Fruit fly (Drosophila melanogaster): ENCODE data around the gene side-II.
A peak's percentile ranks its signal among the peaks of the same experiment; 100 is the strongest.

The side-II gene

dm6 chr2L:14997370-14997769 is 25.3 kb upstream of the side-II start, which contains the start of gene mol (continued):
- TF ChIP-seq Jarid2 (GFP tag; optimal IDR thresholded peaks at IDR 0.05) (peak; percentile 81), CG13287 (GFP tag; IDR thresholded peaks at IDR 0.05; ENCODE audit: partially characterized antibody) (peak; percentile 23; the same call in 1 of the 2 replicates), Adf1 (GFP tag; IDR thresholded peaks at IDR 0.05) (no peak), vnd (GFP tag; IDR thresholded peaks at IDR 0.05; ENCODE audit: partially characterized antibody) (no peak), Bgb (GFP tag; IDR thresholded peaks at IDR 0.05; ENCODE audit: partially characterized antibody) (0 out of 2 replicates have a peak, but pooled peaks have one; percentile 17), Deaf1 (tag; optimal IDR thresholded peaks at IDR 0.05) (peak; percentile 11), CG14014 (GFP tag; IDR thresholded peaks at IDR 0.05) (0 out of 2 replicates have a peak, but pooled peaks have one; percentile 8)

dm6 chr2L:14995594-14996463 is 23.7 kb upstream of the side-II start:
- TF ChIP-seq kah (GFP tag; optimal IDR thresholded peaks at IDR 0.05) = peak; percentile 91
- TF ChIP-seq ATbp (GFP tag; optimal IDR thresholded peaks at IDR 0.05) = peak; percentile 95
- peak; percentile 45 for TF ChIP-seq Side (GFP tag; optimal IDR thresholded peaks at IDR 0.05)
- TF ChIP-seq Hmx (GFP tag; optimal IDR thresholded peaks at IDR 0.05) = no peak
- TF ChIP-seq ranshi (GFP tag; IDR thresholded peaks at IDR 0.05) = peak; percentile 93
- TF ChIP-seq pzg (GFP tag; optimal IDR thresholded peaks at IDR 0.05) = no peak
- TF ChIP-seq CG17328 (GFP tag; IDR thresholded peaks at IDR 0.05) = peak; percentile 95
- TF ChIP-seq dan (GFP tag; IDR thresholded peaks at IDR 0.05) = no peak
- TF ChIP-seq fd102C (GFP tag; optimal IDR thresholded peaks at IDR 0.05) = no peak
- TF ChIP-seq CG11504 (tag; optimal IDR thresholded peaks at IDR 0.05) = peak; percentile 95
- TF ChIP-seq BEAF-32 (GFP tag; optimal IDR thresholded peaks at IDR 0.05) = no peak
- TF ChIP-seq psq (GFP tag; optimal IDR thresholded peaks at IDR 0.05) = peak; percentile 80
- peak; percentile 38 for TF ChIP-seq Atf-2 (GFP tag; optimal IDR thresholded peaks at IDR 0.05)
- TF ChIP-seq mam (GFP tag; optimal IDR thresholded peaks at IDR 0.05) = no peak
- TF ChIP-seq CG32767 (GFP tag; IDR thresholded peaks at IDR 0.05) = peak; percentile 92
- peak; percentile 3 for TF ChIP-seq pum (GFP tag; optimal IDR thresholded peaks at IDR 0.05)
- peak; percentile 90 for TF ChIP-seq run (tag; optimal IDR thresholded peaks at IDR 0.05)
- peak; percentile 91 for TF ChIP-seq CG43689 (GFP tag; IDR thresholded peaks at IDR 0.05)
- TF ChIP-seq CG14441 (GFP tag; IDR thresholded peaks at IDR 0.05) = peak; percentile 92
- peak; percentile 26 for TF ChIP-seq ab (GFP tag; optimal IDR thresholded peaks at IDR 0.05)
- peak; percentile 73 for TF ChIP-seq CG8359 (GFP tag; optimal IDR thresholded peaks at IDR 0.05; ENCODE audit: borderline replicate concordance)
- TF ChIP-seq CG17612 (GFP tag; IDR thresholded peaks at IDR 0.05) = peak; percentile 68
- no peak for TF ChIP-seq CG12744 (GFP tag; optimal IDR thresholded peaks at IDR 0.05)
- peak; percentile 98 for TF ChIP-seq Sox102F (GFP tag; optimal IDR thresholded peaks at IDR 0.05)
- peak; percentile 73 for TF ChIP-seq CG9817 (tag; optimal IDR thresholded peaks at IDR 0.05)
- peak; percentile 78 for TF ChIP-seq crol (GFP tag; IDR thresholded peaks at IDR 0.05)
- TF ChIP-seq E2f2 (GFP tag; IDR thresholded peaks at IDR 0.05) = peak; percentile 75
- TF ChIP-seq CG9609 (GFP tag; optimal IDR thresholded peaks at IDR 0.05) = peak; percentile 19
- TF ChIP-seq Stat92E (GFP tag; optimal IDR thresholded peaks at IDR 0.05) = peak in 1 of 3 experiments; percentile 70
- peak; percentile 74 for TF ChIP-seq CG11723 (GFP tag; optimal IDR thresholded peaks at IDR 0.05)
- TF ChIP-seq Nf-YC (tag; optimal IDR thresholded peaks at IDR 0.05) = peak; percentile 52
- peak; percentile 75 for TF ChIP-seq chm (GFP tag; IDR thresholded peaks at IDR 0.05)
- peak; percentile 96 for TF ChIP-seq Xrp1 (GFP tag; IDR thresholded peaks at IDR 0.05)
- TF ChIP-seq CG2875 (GFP tag; optimal IDR thresholded peaks at IDR 0.05) = peak; percentile 82
- TF ChIP-seq Xbp1 (GFP tag; optimal IDR thresholded peaks at IDR 0.05) = peak; percentile 91
- no peak for TF ChIP-seq CG42726 (GFP tag; IDR thresholded peaks at IDR 0.05; ENCODE audit: partially characterized antibody)
- TF ChIP-seq CG10209 (GFP tag; optimal IDR thresholded peaks at IDR 0.05) = peak; percentile 90
- peak; percentile 81 for TF ChIP-seq CG11247 (GFP tag; IDR thresholded peaks at IDR 0.05)
- no peak for TF ChIP-seq fu2 (GFP tag; optimal IDR thresholded peaks at IDR 0.05)

Data from whole organism, embryonic.